Worm (Caenorhabditis elegans) whole organism, L1 larva: Measurements from ENCODE around the gene F47G9.6.

Source experiments
- C34B4.2 ChIP-seq: sonication (generic microtip); optimal IDR thresholded peaks from 2 replicates; lab custom pipeline; 2017; ENCODE audit warnings: mild to moderate bottlenecking, missing genetic modification characterization, missing compliant biosample characterization
- F16B12.6 ChIP-seq: fragments of 150-350 bp; optimal IDR thresholded peaks from 2 replicates; lab custom pipeline; 2014; ENCODE audit warnings: missing biosample characterization, missing genetic modification characterization
- egl-13 ChIP-seq: sonication (generic microtip); optimal IDR thresholded peaks from 2 replicates; lab custom pipeline; 2016; ENCODE audit warnings: missing genotype, missing genetic modification reagents, missing genetic modification characterization, missing compliant biosample characterization
- fkh-4 ChIP-seq: sonication (generic microtip); optimal IDR thresholded peaks from 2 replicates; lab custom pipeline; 2016; ENCODE audit warnings: missing compliant biosample characterization, missing genetic modification characterization, borderline replicate concordance
- mep-1 ChIP-seq: fragments of 150-350 bp; optimal IDR thresholded peaks from 2 replicates; lab custom pipeline; 2014; ENCODE audit warnings: missing biosample characterization, missing genetic modification characterization
- pag-3 ChIP-seq: sonication (generic microtip); optimal IDR thresholded peaks from 2 replicates; lab custom pipeline; 2017; ENCODE audit warnings: missing genetic modification characterization, mild to moderate bottlenecking, missing compliant biosample characterization, antibody characterized with exemption, borderline replicate concordance; ENCODE audit not compliant: insufficient read depth
- skn-1 ChIP-seq: fragments of 150-350 bp; optimal IDR thresholded peaks from 2 replicates; lab custom pipeline; 2014; ENCODE audit warnings: missing biosample characterization, missing genetic modification characterization
- snu-23 ChIP-seq: sonication (generic microtip); optimal IDR thresholded peaks from 2 replicates; lab custom pipeline; 2016; ENCODE audit warnings: missing genetic modification characterization, missing compliant biosample characterization
- unc-30 ChIP-seq: sonication (generic microtip); optimal IDR thresholded peaks from 2 replicates; lab custom pipeline; 2017; ENCODE audit warnings: missing biosample characterization, missing genetic modification characterization
- unc-62 ChIP-seq: fragments of 150-350 bp; optimal IDR thresholded peaks from 2 replicates; lab custom pipeline; 2014; ENCODE audit warnings: missing biosample characterization, missing genetic modification reagents, missing genetic modification characterization
- vab-15 ChIP-seq: sonication (generic microtip); optimal IDR thresholded peaks from 2 replicates; lab custom pipeline; 2017; ENCODE audit warnings: missing genotype, mild to moderate bottlenecking, missing genetic modification characterization, missing compliant biosample characterization
- ztf-4 ChIP-seq: fragments of 150-350 bp; optimal IDR thresholded peaks from 2 replicates; lab custom pipeline; 2014; ENCODE audit warnings: missing biosample characterization, missing genetic modification characterization

DNA sequence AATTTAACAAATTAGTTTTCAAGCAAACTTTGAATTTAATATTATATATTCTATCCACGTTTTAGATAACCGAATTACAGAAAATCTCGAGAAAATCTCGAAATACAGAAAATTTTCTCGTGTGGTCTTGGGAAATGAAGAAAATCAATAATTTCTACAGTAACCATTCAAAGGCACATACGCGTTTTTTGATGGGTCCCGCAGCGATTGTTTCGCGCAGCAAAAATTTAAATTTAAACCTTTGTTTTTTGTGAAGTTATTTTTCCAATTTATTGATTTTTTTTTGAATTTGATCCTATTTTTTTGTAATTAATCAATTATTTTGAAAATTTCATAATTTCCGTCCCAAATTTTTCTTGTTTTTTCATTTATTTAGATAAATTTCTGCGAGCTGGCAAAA is 49.6 kb upstream of the F47G9.6 start:
- no peak for TF ChIP-seq pag-3 (tag; lab: Kevin White, UChicago)
- no peak for TF ChIP-seq mep-1 (tag; lab: Kevin White, UChicago)
- TF ChIP-seq F16B12.6 (tag; lab: Kevin White, UChicago) = no peak
- no peak for TF ChIP-seq unc-62 (GFP tag; lab: Kevin White, UChicago)
- no peak for TF ChIP-seq egl-13 (tag; lab: Kevin White, UChicago)
- TF ChIP-seq ztf-4 (tag; lab: Kevin White, UChicago) = no peak
- TF ChIP-seq unc-30 = no peak
- no peak for TF ChIP-seq skn-1 (tag; lab: Kevin White, UChicago)
- TF ChIP-seq C34B4.2 (tag; lab: Kevin White, UChicago) = no peak
- TF ChIP-seq snu-23 = no peak
- no peak for TF ChIP-seq fkh-4
- TF ChIP-seq vab-15 (tag; lab: Kevin White, UChicago) = no peak
